Fruit fly (Drosophila melanogaster) Kc167 (cell line): ENCODE measurements around the gene Mur18B.

Experiments
- Myc ChIP-seq: fragments of >200 bp; optimal IDR thresholded peaks from 2 replicates; lab custom pipeline; 2017; ENCODE audit warnings: missing external identifiers
- Sin3A ChIP-seq: fragments of >200 bp; optimal IDR thresholded peaks from 2 replicates; lab custom pipeline; 2018; ENCODE audit warnings: missing external identifiers
- h ChIP-seq: fragments of >200 bp; optimal IDR thresholded peaks from 3 replicates; lab custom pipeline; 2018; ENCODE audit warnings: missing external identifiers
- insv ChIP-seq: fragments of >200 bp; optimal IDR thresholded peaks from 3 replicates; lab custom pipeline; 2018; ENCODE audit warnings: missing external identifiers
- psq ChIP-seq: fragments of >200 bp; optimal IDR thresholded peaks from 2 replicates; lab custom pipeline; 2017; ENCODE audit warnings: missing external identifiers

dm6 chrX:19165144-19166011 is 47.7 kb upstream of the Mur18B start:
- TF ChIP-seq psq (lab: Kevin White, UChicago): no peak
- TF ChIP-seq h (lab: Kevin White, UChicago): no peak
- no peak for TF ChIP-seq Sin3A
- TF ChIP-seq insv (lab: Kevin White, UChicago): no peak
- no peak for TF ChIP-seq Myc (lab: Kevin White, UChicago)
